Fruit fly (Drosophila melanogaster): ENCODE data around the gene Dhrs4.
A peak's percentile ranks its signal among the peaks of the same experiment; 100 is the strongest.

Gene Dhrs4

dm6 chr3L:5186807-5187571 lies 45.5 kb upstream of the Dhrs4 start (continued):
- peak; percentile 89 for TF ChIP-seq Hsf (GFP tag; optimal IDR thresholded peaks at IDR 0.05)
- TF ChIP-seq CG18599 (GFP tag; optimal IDR thresholded peaks at IDR 0.05): peak; percentile 92
- peak; percentile 88 for TF ChIP-seq HmgZ (tag; optimal IDR thresholded peaks at IDR 0.05)
- TF ChIP-seq CG4404 (GFP tag; IDR thresholded peaks at IDR 0.05): peak; percentile 77
- TF ChIP-seq CG7745 (tag; optimal IDR thresholded peaks at IDR 0.05): peak; percentile 54
- peak; percentile 76 for TF ChIP-seq ap (GFP tag; IDR thresholded peaks at IDR 0.05)
- peak; percentile 77 for TF ChIP-seq CG1792 (GFP tag; optimal IDR thresholded peaks at IDR 0.05)
- peak; percentile 94 for TF ChIP-seq bab2 (GFP tag; optimal IDR thresholded peaks at IDR 0.05)
- peak; percentile 96 for TF ChIP-seq CG12769 (tag; optimal IDR thresholded peaks at IDR 0.05)
- peak; percentile 93 for TF ChIP-seq Oli (tag; optimal IDR thresholded peaks at IDR 0.05)
- TF ChIP-seq NC2β (GFP tag; optimal IDR thresholded peaks at IDR 0.05): peak; percentile 89
- TF ChIP-seq CG14050 (GFP tag; IDR thresholded peaks at IDR 0.05): peak; percentile 87
- TF ChIP-seq CG7556 (GFP tag; optimal IDR thresholded peaks at IDR 0.05): peak; percentile 90
- TF ChIP-seq CG5953 (GFP tag; IDR thresholded peaks at IDR 0.05): peak; percentile 82
- TF ChIP-seq cg (GFP tag; optimal IDR thresholded peaks at IDR 0.05): peak; percentile 57
- TF ChIP-seq Dip3 (GFP tag; optimal IDR thresholded peaks at IDR 0.05): peak; percentile 78
- peak; percentile 63 for TF ChIP-seq Deaf1 (tag; optimal IDR thresholded peaks at IDR 0.05)
- peak; percentile 85 for TF ChIP-seq run (tag; optimal IDR thresholded peaks at IDR 0.05)
- peak; percentile 80 for TF ChIP-seq CG1233 (GFP tag; optimal IDR thresholded peaks at IDR 0.05)
- peak; percentile 94 for TF ChIP-seq kay (GFP tag; optimal IDR thresholded peaks at IDR 0.05)
- TF ChIP-seq CG15696 (tag; optimal IDR thresholded peaks at IDR 0.05): peak; percentile 75
- peak; percentile 91 for TF ChIP-seq ttk (GFP tag; IDR thresholded peaks at IDR 0.05)
- peak; percentile 70 for TF ChIP-seq CG4360 (GFP tag; IDR thresholded peaks at IDR 0.05)
- TF ChIP-seq CG3838 (GFP tag; optimal IDR thresholded peaks at IDR 0.05): peak; percentile 36
- peak; percentile 69 for TF ChIP-seq CG8281 (tag; optimal IDR thresholded peaks at IDR 0.05)
- TF ChIP-seq ham (GFP tag; IDR thresholded peaks at IDR 0.05): peak; percentile 60; the same call in 1 of the 2 replicates
- TF ChIP-seq crol (GFP tag; IDR thresholded peaks at IDR 0.05): peak; percentile 89
- peak; percentile 51 for TF ChIP-seq CG7928 (GFP tag; optimal IDR thresholded peaks at IDR 0.05)
- TF ChIP-seq sim (GFP tag; IDR thresholded peaks at IDR 0.05): peak; percentile 88
- no peak for TF ChIP-seq usp (GFP tag; optimal IDR thresholded peaks at IDR 0.05)
- peak; percentile 83 for TF ChIP-seq Max (GFP tag; optimal IDR thresholded peaks at IDR 0.05)
- TF ChIP-seq Ssrp (tag; optimal IDR thresholded peaks at IDR 0.05): peak; percentile 80
- TF ChIP-seq CG8924 (tag; optimal IDR thresholded peaks at IDR 0.05): peak; percentile 89
- TF ChIP-seq CG4730 (GFP tag; IDR thresholded peaks at IDR 0.05): peak; percentile 81
- TF ChIP-seq CG11696 (GFP tag; IDR thresholded peaks at IDR 0.05): peak; percentile 99
- peak; percentile 78 for TF ChIP-seq CHES-1-like (GFP tag; optimal IDR thresholded peaks at IDR 0.05)
- TF ChIP-seq Dad (GFP tag; optimal IDR thresholded peaks at IDR 0.05): peak; percentile 73
- TF ChIP-seq Rx (GFP tag; IDR thresholded peaks at IDR 0.05): peak; percentile 82
- no peak for TF ChIP-seq kni (GFP tag; optimal IDR thresholded peaks at IDR 0.05)
- peak; percentile 93 for TF ChIP-seq gsb-n (tag; optimal IDR thresholded peaks at IDR 0.05)
- TF ChIP-seq CG12155 (GFP tag; optimal IDR thresholded peaks at IDR 0.05): peak; percentile 79
- TF ChIP-seq CG8359 (GFP tag; optimal IDR thresholded peaks at IDR 0.05; ENCODE audit: borderline replicate concordance): peak; percentile 81
- peak; percentile 57; the same call in 1 of the 2 replicates for TF ChIP-seq CG17612 (GFP tag; IDR thresholded peaks at IDR 0.05)
- TF ChIP-seq CG2129 (GFP tag; IDR thresholded peaks at IDR 0.05; ENCODE audit: partially characterized antibody): no peak
- peak; percentile 92 for TF ChIP-seq CG11695 (GFP tag; IDR thresholded peaks at IDR 0.05)
- peak; percentile 84 for TF ChIP-seq Spps (tag; optimal IDR thresholded peaks at IDR 0.05)
- peak; percentile 90 for TF ChIP-seq ATbp (GFP tag; optimal IDR thresholded peaks at IDR 0.05)
- TF ChIP-seq hbn (GFP tag; IDR thresholded peaks at IDR 0.05; ENCODE audit: partially characterized antibody): no peak
- TF ChIP-seq CG4424 (GFP tag; optimal IDR thresholded peaks at IDR 0.05): peak; percentile 90
